Fruit fly (Drosophila melanogaster) whole organism, embryonic: ENCODE data around the gene CG18171.

ENCODE experiments used
- ATbp ChIP-seq: fragments of 200-800 bp; sonication (Bioruptor generic); optimal IDR thresholded peaks from 2 replicates; lab custom pipeline; 2017; ENCODE audit warnings: missing biosample characterization, mild to moderate bottlenecking, missing genetic modification characterization, missing genetic modification reagents
- Bgb ChIP-seq: fragments of 200-800 bp; sonication (Bioruptor generic); IDR thresholded peaks from 2 replicates; pipeline ENCODE4 v1.3.6; 2022; ENCODE audit warnings: missing biosample characterization, missing genetic modification characterization; ENCODE audit not compliant: partially characterized antibody
- BtbVII ChIP-seq: fragments of 200-800 bp; sonication (Bioruptor generic); optimal IDR thresholded peaks from 3 replicates; lab custom pipeline; 2017; ENCODE audit warnings: missing biosample characterization, mild to moderate bottlenecking, missing genetic modification characterization
- CG1024 ChIP-seq: fragments of 200-800 bp; sonication (Bioruptor generic); IDR thresholded peaks from 2 replicates; pipeline ENCODE4 v1.3.6; 2022; ENCODE audit warnings: missing biosample characterization, missing genetic modification characterization
- CG10366 ChIP-seq: fragments of 200-800 bp; sonication (Bioruptor generic); IDR thresholded peaks from 2 replicates; pipeline ENCODE4 v1.3.6; 2022; ENCODE audit warnings: missing biosample characterization, missing genetic modification characterization
- CG11696 ChIP-seq: fragments of 200-800 bp; sonication (Bioruptor generic); IDR thresholded peaks from 2 replicates; pipeline ENCODE4 v1.3.6; 2022; ENCODE audit warnings: missing biosample characterization, missing genetic modification characterization
- CG12236 ChIP-seq: fragments of 200-800 bp; sonication (Bioruptor generic); optimal IDR thresholded peaks from 2 replicates; lab custom pipeline; 2016; ENCODE audit warnings: missing biosample characterization, missing genetic modification characterization
- CG12391 ChIP-seq: fragments of 200-800 bp; sonication (Bioruptor generic); optimal IDR thresholded peaks from 3 replicates; lab custom pipeline; 2018; ENCODE audit warnings: missing biosample characterization, mild to moderate bottlenecking, missing genetic modification characterization, moderate library complexity
- CG14014 ChIP-seq: fragments of 200-800 bp; sonication (Bioruptor generic); IDR thresholded peaks from 2 replicates; pipeline ENCODE4 v1.3.6; 2022; ENCODE audit warnings: missing biosample characterization, missing genetic modification characterization
- CG14050 ChIP-seq: fragments of 200-800 bp; sonication (Bioruptor generic); IDR thresholded peaks from 3 replicates; pipeline ENCODE4 v1.3.6; 2022; ENCODE audit warnings: missing biosample characterization, missing genetic modification characterization
- CG17361 ChIP-seq: fragments of 200-800 bp; sonication (Bioruptor generic); IDR thresholded peaks from 3 replicates; pipeline ENCODE4 v1.3.6; 2022; ENCODE audit warnings: missing biosample characterization, missing genetic modification characterization
- CG2889 ChIP-seq: fragments of 200-800 bp; sonication (Bioruptor generic); IDR thresholded peaks from 3 replicates; pipeline ENCODE4 v1.3.6; 2022; ENCODE audit warnings: missing biosample characterization, missing genetic modification characterization
- CG3163 ChIP-seq: fragments of 200-800 bp; sonication (Bioruptor generic); optimal IDR thresholded peaks from 3 replicates; lab custom pipeline; 2016; ENCODE audit warnings: missing biosample characterization, missing genetic modification characterization
- CG3407 ChIP-seq: fragments of 200-800 bp; sonication (Bioruptor generic); optimal IDR thresholded peaks from 2 replicates; lab custom pipeline; 2018; ENCODE audit warnings: missing biosample characterization, mild to moderate bottlenecking, missing genetic modification characterization
- CG3726 ChIP-seq: fragments of 200-800 bp; sonication (Bioruptor generic); IDR thresholded peaks from 3 replicates; pipeline ENCODE4, ENCODE4 v1.3.6; 2022; ENCODE audit warnings: missing biosample characterization, missing genetic modification characterization
- CG3995 ChIP-seq: fragments of 200-800 bp; sonication (Bioruptor generic); optimal IDR thresholded peaks from 3 replicates; lab custom pipeline; 2016; ENCODE audit warnings: missing biosample characterization, missing genetic modification characterization
- CG6175 ChIP-seq: fragments of 200-800 bp; sonication (Bioruptor generic); IDR thresholded peaks from 3 replicates; pipeline ENCODE4 v1.3.6; 2022; ENCODE audit warnings: missing biosample characterization, missing genetic modification characterization
- CG7963 ChIP-seq: fragments of 200-800 bp; sonication (Bioruptor generic); IDR thresholded peaks from 3 replicates; pipeline ENCODE4 v1.3.6; 2022; ENCODE audit warnings: missing biosample characterization, missing genetic modification characterization; ENCODE audit not compliant: partially characterized antibody
- CG9437 ChIP-seq: fragments of 200-800 bp; sonication (Bioruptor generic); optimal IDR thresholded peaks from 2 replicates; lab custom pipeline; 2018; ENCODE audit warnings: missing biosample characterization, mild to moderate bottlenecking, missing genetic modification characterization
- CG9932 ChIP-seq: fragments of 200-800 bp; sonication (Bioruptor generic); IDR thresholded peaks from 2 replicates; pipeline ENCODE4 v1.3.6; 2022; ENCODE audit warnings: missing biosample characterization, missing genetic modification characterization
- Camta ChIP-seq: fragments of 200-800 bp; sonication (Bioruptor generic); optimal IDR thresholded peaks from 2 replicates; lab custom pipeline; 2016; ENCODE audit warnings: missing biosample characterization, missing genetic modification characterization
- CkIIα-i1 ChIP-seq: fragments of 200-800 bp; sonication (Bioruptor generic); IDR thresholded peaks from 2 replicates; pipeline ENCODE4 v1.3.6; 2022; ENCODE audit warnings: missing biosample characterization, missing genetic modification characterization
- D ChIP-seq, 2 experiments: fragments of 200-800 bp in 1 of 2; fragments of >200 bp in 1 of 2; sonication (Bioruptor generic) in 1 of 2; optimal IDR thresholded peaks; 2 replicates in 1 of 2; 3 replicates in 1 of 2; lab custom pipeline; 2017; ENCODE audit warnings: mild to moderate bottlenecking in 1 of 2, missing biosample characterization in 1 of 2, missing genetic modification characterization in 1 of 2, missing genetic modification reagents in 1 of 2
- Dad ChIP-seq: fragments of 200-800 bp; sonication (Bioruptor generic); optimal IDR thresholded peaks from 3 replicates; lab custom pipeline; 2016; ENCODE audit warnings: missing biosample characterization, missing genetic modification characterization
- Dp ChIP-seq: fragments of 200-800 bp; sonication (Bioruptor generic); optimal IDR thresholded peaks from 2 replicates; lab custom pipeline; 2018; ENCODE audit warnings: missing biosample characterization, mild to moderate bottlenecking, missing genetic modification characterization, moderate library complexity
- Meics ChIP-seq: fragments of 200-800 bp; sonication (Bioruptor generic); optimal IDR thresholded peaks from 2 replicates; lab custom pipeline; 2017; ENCODE audit warnings: missing biosample characterization, mild to moderate bottlenecking, missing genetic modification characterization
- NFAT ChIP-seq: fragments of 200-800 bp; sonication (Bioruptor generic); IDR thresholded peaks from 2 replicates; pipeline ENCODE4 v1.3.6; 2022; ENCODE audit warnings: missing biosample characterization, missing genetic modification characterization
- Ssrp ChIP-seq: fragments of 200-800 bp; sonication (Bioruptor generic); optimal IDR thresholded peaks from 2 replicates; lab custom pipeline; 2018; ENCODE audit warnings: missing biosample characterization, mild to moderate bottlenecking, missing genetic modification characterization, moderate library complexity
- ara ChIP-seq: fragments of 200-800 bp; sonication (Bioruptor generic); IDR thresholded peaks from 2 replicates; pipeline ENCODE4 v1.3.6; 2022; ENCODE audit warnings: missing biosample characterization, missing genetic modification characterization
- bab2 ChIP-seq: fragments of 200-800 bp; sonication (Bioruptor generic); optimal IDR thresholded peaks from 2 replicates; lab custom pipeline; 2016; ENCODE audit warnings: missing biosample characterization, missing genetic modification characterization
- cg ChIP-seq: fragments of 200-800 bp; sonication (Bioruptor generic); optimal IDR thresholded peaks from 3 replicates; lab custom pipeline; 2019; ENCODE audit warnings: missing biosample characterization, mild to moderate bottlenecking, missing genetic modification characterization, moderate library complexity
- fd64A ChIP-seq: fragments of 200-800 bp; sonication (Bioruptor generic); optimal IDR thresholded peaks from 3 replicates; lab custom pipeline; 2018; ENCODE audit warnings: missing biosample characterization, mild to moderate bottlenecking, missing genetic modification characterization
- fu2 ChIP-seq: fragments of 200-800 bp; sonication (Bioruptor generic); optimal IDR thresholded peaks from 2 replicates; lab custom pipeline; 2016; ENCODE audit warnings: missing biosample characterization, missing genetic modification characterization
- gsb-n ChIP-seq: fragments of 200-800 bp; sonication (Bioruptor generic); optimal IDR thresholded peaks from 3 replicates; lab custom pipeline; 2018; ENCODE audit warnings: missing biosample characterization, mild to moderate bottlenecking, missing genetic modification characterization
- h ChIP-seq: fragments of >200 bp; optimal IDR thresholded peaks from 2 replicates; lab custom pipeline; 2017
- hth ChIP-seq: fragments of >200 bp; optimal IDR thresholded peaks from 2 replicates; lab custom pipeline; 2017; ENCODE audit warnings: inconsistent platforms
- inv ChIP-seq: fragments of 200-800 bp; sonication (Bioruptor generic); IDR thresholded peaks from 2 replicates; pipeline ENCODE4 v1.3.6; 2022; ENCODE audit warnings: missing biosample characterization, missing genetic modification characterization; ENCODE audit not compliant: partially characterized antibody
- lmd ChIP-seq: fragments of 200-800 bp; sonication (Bioruptor generic); IDR thresholded peaks from 2 replicates; pipeline ENCODE4 v1.3.6; 2022; ENCODE audit warnings: missing biosample characterization, missing genetic modification characterization
- maf-S ChIP-seq: fragments of 200-800 bp; sonication (Bioruptor generic); optimal IDR thresholded peaks from 2 replicates; lab custom pipeline; 2016; ENCODE audit warnings: missing biosample characterization, missing genetic modification characterization
- nom ChIP-seq: fragments of 200-800 bp; sonication (Bioruptor generic); optimal IDR thresholded peaks from 2 replicates; lab custom pipeline; 2017; ENCODE audit warnings: missing biosample characterization, missing genetic modification characterization, mild to moderate bottlenecking, moderate library complexity, missing genetic modification reagents
- pita ChIP-seq: fragments of 200-800 bp; sonication (Bioruptor generic); optimal IDR thresholded peaks from 2 replicates; lab custom pipeline; 2017; ENCODE audit warnings: missing biosample characterization, mild to moderate bottlenecking, missing genetic modification characterization
- pum ChIP-seq: fragments of 200-800 bp; sonication (Bioruptor generic); optimal IDR thresholded peaks from 2 replicates; lab custom pipeline; 2016; ENCODE audit warnings: missing biosample characterization, missing genetic modification characterization
- ranshi ChIP-seq: fragments of 200-800 bp; sonication (Bioruptor generic); IDR thresholded peaks from 2 replicates; pipeline ENCODE4 v1.3.6; 2022; ENCODE audit warnings: missing biosample characterization, missing genetic modification characterization
- ro ChIP-seq: fragments of 200-800 bp; sonication (Bioruptor generic); IDR thresholded peaks from 2 replicates; pipeline ENCODE4 v1.3.6; 2022; ENCODE audit warnings: missing biosample characterization, missing genetic modification characterization
- sim ChIP-seq: fragments of 200-800 bp; sonication (Bioruptor generic); IDR thresholded peaks from 2 replicates; pipeline ENCODE4 v1.3.6; 2022; ENCODE audit warnings: missing biosample characterization, missing genetic modification characterization
- stwl ChIP-seq: fragments of 200-800 bp; sonication (Bioruptor generic); optimal IDR thresholded peaks from 3 replicates; lab custom pipeline; 2018; ENCODE audit warnings: missing biosample characterization, mild to moderate bottlenecking, missing genetic modification characterization, moderate library complexity
- tna ChIP-seq: fragments of 200-800 bp; sonication (Bioruptor generic); IDR thresholded peaks from 2 replicates; pipeline ENCODE4 v1.3.6; 2022; ENCODE audit warnings: missing biosample characterization, missing genetic modification characterization; ENCODE audit not compliant: partially characterized antibody
- trem ChIP-seq: fragments of 200-800 bp; optimal IDR thresholded peaks from 3 replicates; lab custom pipeline; 2019; ENCODE audit warnings: missing biosample characterization, mild to moderate bottlenecking, missing genetic modification characterization, moderate library complexity
- wor ChIP-seq: fragments of 200-800 bp; sonication (Bioruptor generic); IDR thresholded peaks from 2 replicates; pipeline ENCODE4 v1.3.6; 2022; ENCODE audit warnings: missing biosample characterization, missing genetic modification characterization
- z ChIP-seq: fragments of 200-800 bp; sonication (Bioruptor generic); IDR thresholded peaks from 3 replicates; pipeline ENCODE4 v1.3.6; 2022; ENCODE audit warnings: missing biosample characterization, missing genetic modification characterization
- zen ChIP-seq: fragments of 200-800 bp; sonication (Bioruptor generic); optimal IDR thresholded peaks from 3 replicates; lab custom pipeline; 2018; ENCODE audit warnings: missing biosample characterization, mild to moderate bottlenecking, missing genetic modification characterization, moderate library complexity
- zfh2 ChIP-seq: fragments of 200-800 bp; sonication (Bioruptor generic); optimal IDR thresholded peaks from 2 replicates; lab custom pipeline; 2016; ENCODE audit warnings: missing biosample characterization, missing genetic modification characterization

The CG18171 gene

dm6 chr3L:1742552-1743097 lies 19.7 kb upstream of the CG18171 start (continued):
- TF ChIP-seq CG17361 (no peak), CG6175 (no peak), CkIIα-i1 (GFP tag; lab: Robert Waterston, UW) (no peak), CG11696 (GFP tag; lab: Robert Waterston, UW) (0 out of 2 replicates have a peak, but pooled peaks have one; percentile 42), hth (lab: Kevin White, UChicago) (no peak), Bgb (no peak), ro (GFP tag; lab: Robert Waterston, UW) (no peak), CG12236 (GFP tag; lab: Kevin White, UChicago) (no peak), inv (GFP tag; lab: Robert Waterston, UW) (no peak), CG12391 (tag; lab: Kevin White, UChicago) (no peak), Dp (no peak), Dad (GFP tag; lab: Kevin White, UChicago) (no peak), trem (tag; lab: Kevin White, UChicago) (no peak), CG14014 (GFP tag; lab: Robert Waterston, UW) (no peak), maf-S (GFP tag; lab: Kevin White, UChicago) (no peak), CG14050 (no peak), fd64A (GFP tag; lab: Kevin White, UChicago) (no peak), sim (GFP tag; lab: Robert Waterston, UW) (no peak; the same call in 1 of the 2 replicates), zfh2 (GFP tag; lab: Kevin White, UChicago) (no peak), CG7963 (GFP tag; lab: Robert Waterston, UW) (no peak), fu2 (no peak), CG9932 (GFP tag; lab: Robert Waterston, UW) (no peak), Ssrp (tag; lab: Kevin White, UChicago) (no peak), tna (no peak), pum (GFP tag; lab: Kevin White, UChicago) (no peak), gsb-n (peak; percentile 31), CG3726 (GFP tag; lab: Robert Waterston, UW) (no peak), CG2889 (no peak), CG3163 (GFP tag; lab: Kevin White, UChicago) (no peak), cg (no peak), pita (no peak), bab2 (GFP tag; lab: Kevin White, UChicago) (no peak), zen (tag; lab: Kevin White, UChicago) (no peak), ranshi (no peak), stwl (no peak), CG3995 (no peak), lmd (GFP tag; lab: Robert Waterston, UW) (no peak), NFAT (no peak), nom (GFP tag; lab: Kevin White, UChicago) (no peak), CG1024 (peak; percentile 22; the same call in 1 of the 2 replicates), CG9437 (GFP tag; lab: Kevin White, UChicago) (no peak), CG10366 (GFP tag; lab: Robert Waterston, UW) (0 out of 2 replicates have a peak, but pooled peaks have one; percentile 3), z (GFP tag; lab: Robert Waterston, UW) (no peak), ara (GFP tag; lab: Robert Waterston, UW) (no peak), wor (GFP tag; lab: Robert Waterston, UW) (no peak), Meics (GFP tag; lab: Kevin White, UChicago) (no peak), Camta (GFP tag; lab: Kevin White, UChicago) (no peak), ATbp (GFP tag; lab: Kevin White, UChicago) (peak; percentile 48), CG3407 (GFP tag; lab: Kevin White, UChicago) (peak; percentile 11), BtbVII (GFP tag; lab: Kevin White, UChicago) (peak; percentile 40), h (lab: Kevin White, UChicago) (no peak), D (optimal IDR thresholded peaks at IDR 0.05; lab: Kevin White, UChicago) (no peak), D (GFP tag; optimal IDR thresholded peaks at IDR 0.05; lab: Kevin White, UChicago) (no peak)
